Worm (Caenorhabditis elegans) whole organism, L4 larva: ENCODE results near the gene basl-1.

ENCODE experiments used
- F37D6.2 ChIP-seq: sonication (generic microtip); optimal IDR thresholded peaks from 2 replicates; lab custom pipeline; 2016; ENCODE audit warnings: mild to moderate bottlenecking, missing genetic modification characterization, missing compliant biosample characterization
- R02D3.7 ChIP-seq: fragments of 150-350 bp; sonication (generic microtip); optimal IDR thresholded peaks from 3 replicates; lab custom pipeline; 2014; ENCODE audit warnings: missing biosample characterization, missing genetic modification characterization
- Y48G9A.11 ChIP-seq: fragments of 200-800 bp; sonication (Bioruptor generic); IDR thresholded peaks from 2 replicates; pipeline ENCODE4 v1.3.6; 2022; ENCODE audit warnings: missing genetic modification reagents, missing genetic modification characterization, missing compliant biosample characterization
- Y75B8A.6 ChIP-seq: fragments of 200-800 bp; sonication (Bioruptor generic); IDR thresholded peaks from 2 replicates; pipeline ENCODE4 v1.3.6; 2022; ENCODE audit warnings: missing genetic modification reagents, missing genetic modification characterization, missing compliant biosample characterization
- aha-1 ChIP-seq: fragments of 150-350 bp; peaks from one replicate; lab custom pipeline; 2014; ENCODE audit warnings: missing biosample characterization, missing genetic modification characterization
- ama-1 ChIP-seq: fragments of 150-350 bp; optimal IDR thresholded peaks from 2 replicates; lab custom pipeline; 2014; ENCODE audit warnings: inconsistent platforms, mixed read lengths
- arid-1 ChIP-seq: fragments of 200-800 bp; sonication (Bioruptor generic); conservative IDR thresholded peaks from 2 replicates; pipeline ENCODE4 v1.3.6; 2022; ENCODE audit warnings: missing genetic modification reagents, missing genetic modification characterization, missing compliant biosample characterization
- attf-4 ChIP-seq: sonication (generic microtip); optimal IDR thresholded peaks from 3 replicates; lab custom pipeline; 2017; ENCODE audit warnings: missing biosample characterization, missing genetic modification characterization
- ceh-28 ChIP-seq: fragments of 150-350 bp; optimal IDR thresholded peaks from 2 replicates; lab custom pipeline; 2014; ENCODE audit warnings: missing biosample characterization, missing genetic modification reagents, missing genetic modification characterization
- ces-1 ChIP-seq: fragments of 150-350 bp; sonication (generic microtip); optimal IDR thresholded peaks from 4 replicates; lab custom pipeline; 2014; ENCODE audit warnings: missing biosample characterization, missing genetic modification reagents, missing genetic modification characterization
- ctbp-1 ChIP-seq: fragments of 200-800 bp; sonication (Bioruptor generic); IDR thresholded peaks from 2 replicates; pipeline ENCODE4 v1.3.6; 2022; ENCODE audit warnings: missing genetic modification reagents, missing genetic modification characterization, missing compliant biosample characterization
- daf-16 ChIP-seq, 3 experiments: sonication (generic microtip); optimal IDR thresholded peaks; 2 replicates each; lab custom pipeline; 2016 to 2017; ENCODE audit warnings: missing genetic modification characterization in 3 of 3, missing genetic modification reagents in 3 of 3, mild to moderate bottlenecking in 2 of 3, missing compliant biosample characterization in 2 of 3, missing biosample characterization in 1 of 3, moderate library complexity in 1 of 3
- dmd-8 ChIP-seq: fragments of 200-800 bp; sonication (Bioruptor generic); IDR thresholded peaks from 2 replicates; pipeline ENCODE4 v1.3.6; 2022; ENCODE audit warnings: missing genetic modification characterization, missing compliant biosample characterization
- egl-27 ChIP-seq: sonication (generic microtip); optimal IDR thresholded peaks from 3 replicates; lab custom pipeline; 2017; ENCODE audit warnings: missing biosample characterization, missing genetic modification reagents, missing genetic modification characterization
- fkh-10 ChIP-seq: fragments of 150-350 bp; optimal IDR thresholded peaks from 2 replicates; lab custom pipeline; 2014; ENCODE audit warnings: missing biosample characterization, missing genetic modification reagents, missing genetic modification characterization
- hif-1 ChIP-seq, 2 experiments: sonication (generic microtip); optimal IDR thresholded peaks; 2 replicates each; lab custom pipeline; 2016 to 2017; ENCODE audit warnings: missing compliant biosample characterization in 2 of 2, missing genetic modification characterization in 2 of 2, missing genetic modification reagents in 2 of 2, missing genotype in 2 of 2, mild to moderate bottlenecking in 1 of 2
- hlh-11 ChIP-seq: fragments of 200-800 bp; sonication (Bioruptor generic); optimal IDR thresholded peaks from 2 replicates; lab custom pipeline; 2018; ENCODE audit warnings: mild to moderate bottlenecking, missing genetic modification characterization, missing compliant biosample characterization
- hlh-30 ChIP-seq: sonication (generic microtip); optimal IDR thresholded peaks from 2 replicates; lab custom pipeline; 2017; ENCODE audit warnings: antibody characterized with exemption, mild to moderate bottlenecking, missing genetic modification characterization, missing compliant biosample characterization; ENCODE audit not compliant: insufficient read depth
- jun-1 ChIP-seq: fragments of 150-350 bp; optimal IDR thresholded peaks from 2 replicates; lab custom pipeline; 2014; ENCODE audit warnings: missing biosample characterization, missing genetic modification reagents, missing genetic modification characterization
- lim-7 ChIP-seq: fragments of 200-800 bp; sonication (Bioruptor generic); IDR thresholded peaks from 2 replicates; pipeline ENCODE4 v1.3.6; 2022; ENCODE audit warnings: missing genetic modification characterization, missing compliant biosample characterization
- lir-3 ChIP-seq: sonication (generic microtip); optimal IDR thresholded peaks from 2 replicates; lab custom pipeline; 2016; ENCODE audit warnings: mild to moderate bottlenecking, missing genetic modification characterization, missing compliant biosample characterization
- lsy-2 ChIP-seq, 2 experiments: fragments of 150-350 bp in 1 of 2; sonication (generic microtip) in 1 of 2; optimal IDR thresholded peaks; 2 replicates each; lab custom pipeline; 2014 to 2017; ENCODE audit warnings: missing biosample characterization in 2 of 2, missing genetic modification characterization in 2 of 2
- madf-5 ChIP-seq, 2 experiments: fragments of 200-800 bp; sonication (Bioruptor generic); IDR thresholded peaks; 2 replicates each; pipeline ENCODE4 v1.3.6; 2022; ENCODE audit warnings: missing compliant biosample characterization in 2 of 2, missing genetic modification characterization in 2 of 2
- mdl-1 ChIP-seq, 2 experiments: fragments of 150-350 bp in 1 of 2; sonication (generic microtip) in 1 of 2; optimal IDR thresholded peaks; 2 replicates each; lab custom pipeline; 2014 to 2017; ENCODE audit warnings: missing biosample characterization in 2 of 2, missing genetic modification characterization in 2 of 2
- mep-1 ChIP-seq: fragments of 150-350 bp; sonication (generic microtip); optimal IDR thresholded peaks from 3 replicates; lab custom pipeline; 2014; ENCODE audit warnings: missing biosample characterization, missing genetic modification characterization
- mxl-3 ChIP-seq: fragments of 200-800 bp; sonication (Bioruptor generic); optimal IDR thresholded peaks from 2 replicates; lab custom pipeline; 2018; ENCODE audit warnings: mild to moderate bottlenecking, missing genetic modification characterization, missing compliant biosample characterization
- nhr-11 ChIP-seq: fragments of 150-350 bp; optimal IDR thresholded peaks from 2 replicates; lab custom pipeline; 2014; ENCODE audit warnings: missing biosample characterization, missing genetic modification characterization
- nhr-42 ChIP-seq: fragments of 200-800 bp; sonication (Bioruptor generic); IDR thresholded peaks from 2 replicates; pipeline ENCODE4 v1.3.6; 2022; ENCODE audit warnings: missing genetic modification characterization, missing compliant biosample characterization
- nhr-77 ChIP-seq: fragments of 150-350 bp; optimal IDR thresholded peaks from 2 replicates; lab custom pipeline; 2014; ENCODE audit warnings: missing biosample characterization, missing genetic modification characterization
- pha-4 ChIP-seq, 2 experiments: fragments of 150-350 bp in 1 of 2; fragments of 200-800 bp in 1 of 2; sonication (Bioruptor generic) in 1 of 2; IDR thresholded peaks in 1 of 2; optimal IDR thresholded peaks in 1 of 2; 2 replicates each; pipeline versions ENCODE4 v1.3.6 to Lab custom; 2014 to 2022; ENCODE audit warnings: missing genetic modification characterization in 2 of 2, missing genetic modification reagents in 2 of 2, missing biosample characterization in 1 of 2, missing compliant biosample characterization in 1 of 2
- pqm-1 ChIP-seq: sonication (generic microtip); optimal IDR thresholded peaks from 2 replicates; lab custom pipeline; 2017; ENCODE audit warnings: missing biosample characterization, missing genetic modification characterization
- snpc-4 ChIP-seq: fragments of 150-350 bp; optimal IDR thresholded peaks from 2 replicates; lab custom pipeline; 2014; ENCODE audit warnings: missing biosample characterization, missing genetic modification characterization
- tag-97 ChIP-seq: fragments of 200-800 bp; sonication (Bioruptor generic); IDR thresholded peaks from 2 replicates; pipeline ENCODE4 v1.3.6; 2022; ENCODE audit warnings: missing genetic modification characterization, missing compliant biosample characterization
- unc-39 ChIP-seq: sonication (generic microtip); optimal IDR thresholded peaks from 2 replicates; lab custom pipeline; 2017; ENCODE audit warnings: missing biosample characterization, missing genetic modification characterization
- unc-62 ChIP-seq, 3 experiments: fragments of 150-350 bp in 1 of 3; sonication (generic microtip); optimal IDR thresholded peaks in 2 of 3; peaks in 1 of 3; 1 replicate in 1 of 3; 2 replicates in 2 of 3; lab custom pipeline; 2014 to 2017; ENCODE audit warnings: missing biosample characterization in 3 of 3, missing genetic modification characterization in 3 of 3, missing genetic modification reagents in 3 of 3, missing genotype in 1 of 3
- vab-7 ChIP-seq: fragments of 200-800 bp; sonication (Bioruptor generic); IDR thresholded peaks from 2 replicates; pipeline ENCODE4 v1.3.6; 2022; ENCODE audit warnings: missing genetic modification reagents, missing genetic modification characterization, missing compliant biosample characterization
- zfp-2 ChIP-seq: sonication (generic microtip); optimal IDR thresholded peaks from 2 replicates; lab custom pipeline; 2016; ENCODE audit warnings: mild to moderate bottlenecking, missing genetic modification characterization, missing compliant biosample characterization
- zfp-3 ChIP-seq: fragments of 200-800 bp; sonication (Bioruptor generic); conservative IDR thresholded peaks from 2 replicates; pipeline ENCODE4 v1.3.6; 2022; ENCODE audit warnings: missing genetic modification reagents, missing genetic modification characterization, missing compliant biosample characterization
- ztf-11 ChIP-seq: fragments of 150-350 bp; optimal IDR thresholded peaks from 2 replicates; lab custom pipeline; 2014; ENCODE audit warnings: missing biosample characterization, missing genetic modification characterization

basl-1 gene

DNA sequence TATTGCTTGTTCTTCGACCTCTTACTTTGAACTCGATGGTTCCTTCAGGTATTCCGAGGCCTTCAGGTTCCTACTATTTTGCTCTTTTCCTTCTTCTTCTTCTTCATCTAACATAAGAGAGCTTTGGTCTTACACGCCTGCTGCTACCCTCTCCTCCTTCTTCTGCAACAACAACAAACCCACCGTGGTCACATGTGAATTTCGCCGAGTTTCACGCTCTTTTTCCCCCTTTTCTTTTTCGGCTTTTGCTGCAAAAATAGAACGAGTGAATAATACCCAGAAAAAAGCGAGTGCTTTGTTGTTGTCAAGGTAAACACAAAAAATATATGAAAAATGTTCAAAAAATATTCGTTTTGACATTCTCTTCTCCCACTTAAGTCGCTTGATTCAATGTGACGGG is 8.7 kb downstream of the basl-1 start:
- TF ChIP-seq lir-3 (tag; lab: Kevin White, UChicago), result no peak
- peak; percentile 74 for TF ChIP-seq hlh-30 (tag; lab: Kevin White, UChicago)
- no peak for TF ChIP-seq vab-7 (GFP tag; lab: Robert Waterston, UW)
- TF ChIP-seq egl-27 (tag; lab: Kevin White, UChicago), result no peak
- TF ChIP-seq mdl-1 (tag; optimal IDR thresholded peaks at IDR 0.05; lab: Kevin White, UChicago), result peak in 1 of 2 experiments; percentile 58
- TF ChIP-seq ceh-28, result no peak
- no peak for TF ChIP-seq nhr-42 (GFP tag; lab: Robert Waterston, UW)
- no peak for TF ChIP-seq zfp-2 (tag; lab: Kevin White, UChicago)
- no peak for TF ChIP-seq unc-39 (tag; lab: Kevin White, UChicago)
- no peak for TF ChIP-seq Y75B8A.6 (GFP tag; lab: Robert Waterston, UW)
- TF ChIP-seq lsy-2 (tag; optimal IDR thresholded peaks at IDR 0.05; lab: Kevin White, UChicago), result peak in 1 of 2 experiments; percentile 39
- TF ChIP-seq pha-4 (GFP tag; IDR thresholded peaks at IDR 0.05; lab: Robert Waterston, UW), result no peak
- TF ChIP-seq pha-4 (tag; optimal IDR thresholded peaks at IDR 0.05; lab: Kevin White, UChicago), result no peak
- TF ChIP-seq aha-1 (tag; lab: Kevin White, UChicago), result no peak
- TF ChIP-seq hlh-11 (tag; lab: Kevin White, UChicago), result peak; percentile 28
- TF ChIP-seq arid-1 (GFP tag; lab: Robert Waterston, UW), result no peak
- TF ChIP-seq pqm-1 (tag; lab: Kevin White, UChicago), result no peak
- no peak for TF ChIP-seq ama-1 (lab: Kevin White, UChicago)
- TF ChIP-seq lim-7 (GFP tag; lab: Robert Waterston, UW), result no peak
- TF ChIP-seq daf-16 (GFP tag; optimal IDR thresholded peaks at IDR 0.05; lab: Kevin White, UChicago), result no peak
- peak; percentile 4 for TF ChIP-seq daf-16 (tag; optimal IDR thresholded peaks at IDR 0.05; lab: Kevin White, UChicago)
- TF ChIP-seq zfp-3 (GFP tag; lab: Robert Waterston, UW), result no peak
- TF ChIP-seq nhr-11 (tag; lab: Kevin White, UChicago), result peak; percentile 49
- TF ChIP-seq, all 104 proteins: peak for 6

DNA sequence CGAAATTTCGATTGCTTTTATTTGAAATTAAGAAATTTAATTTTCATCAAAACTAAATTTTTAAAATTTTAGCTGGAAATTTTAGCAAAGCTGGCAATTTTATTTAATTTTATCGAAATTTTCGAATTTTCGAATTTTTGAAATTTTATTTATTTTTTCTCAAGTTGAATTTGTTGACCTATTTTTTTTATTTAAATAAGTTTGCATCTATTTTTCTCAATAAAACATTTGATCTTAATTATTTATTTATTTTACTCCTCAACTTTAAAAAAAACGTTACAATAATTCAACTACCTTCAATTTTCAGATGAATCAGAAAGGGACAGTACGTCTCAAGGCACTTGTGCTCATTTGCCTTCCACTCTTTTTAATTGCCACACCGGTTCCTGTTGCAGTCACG is 10.1 kb downstream of the basl-1 start, which contains the start of gene daf-4:
Gene daf-4, plus strand, starts transcription at position 301 of the 400 bp plus-strand sequence.
- no peak for TF ChIP-seq jun-1 (tag; lab: Kevin White, UChicago)
- TF ChIP-seq R02D3.7 (tag; lab: Kevin White, UChicago), result no peak
- TF ChIP-seq, all 104 proteins: peak for 0

- no peak for TF ChIP-seq mxl-3 (GFP tag; lab: Kevin White, UChicago)
- TF ChIP-seq daf-16 (GFP tag; optimal IDR thresholded peaks at IDR 0.05; lab: Kevin White, UChicago), result peak in 1 of 2 experiments; percentile 14
- no peak for TF ChIP-seq daf-16 (tag; optimal IDR thresholded peaks at IDR 0.05; lab: Kevin White, UChicago)
- TF ChIP-seq nhr-11 (tag; lab: Kevin White, UChicago), result peak; percentile 34
These were observed 14.5 kb downstream of the basl-1 start for ce11 chrIII:5629225-5629624.

DNA sequence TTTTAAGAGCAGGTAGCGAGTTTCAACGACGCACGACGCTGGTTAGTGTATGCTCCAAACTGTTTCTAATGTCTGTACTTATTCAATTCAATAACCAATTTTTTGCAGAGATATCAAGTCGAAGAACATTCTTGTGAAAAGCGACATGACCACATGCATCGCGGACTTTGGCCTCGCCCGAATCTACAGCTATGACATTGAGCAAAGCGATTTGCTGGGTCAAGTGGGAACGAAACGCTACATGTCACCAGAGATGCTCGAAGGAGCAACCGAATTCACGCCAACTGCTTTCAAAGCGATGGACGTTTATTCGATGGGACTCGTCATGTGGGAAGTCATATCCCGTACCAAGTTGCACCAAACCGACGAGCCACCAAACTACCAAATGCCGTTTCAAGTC is 15.6 kb downstream of the basl-1 start:
- TF ChIP-seq vab-7 (GFP tag; lab: Robert Waterston, UW) (no peak), unc-62 (GFP tag; optimal IDR thresholded peaks at IDR 0.05 in 1 of 2; lab: Kevin White, UChicago) (peak in 1 of 2 experiments; percentile 39), unc-62 (tag; optimal IDR thresholded peaks at IDR 0.05; lab: Kevin White, UChicago) (no peak), aha-1 (tag; lab: Kevin White, UChicago) (peak; percentile 34), lsy-2 (tag; optimal IDR thresholded peaks at IDR 0.05; lab: Kevin White, UChicago) (no peak)

ce11 chrIII:5632426-5632976 is 17.8 kb downstream of the basl-1 start:
- TF ChIP-seq F37D6.2, result no peak
- peak; percentile 88 for TF ChIP-seq ces-1 (GFP tag; lab: Kevin White, UChicago)
- TF ChIP-seq vab-7 (GFP tag; lab: Robert Waterston, UW), result 0 out of 2 replicates have a peak, but pooled peaks have one; percentile 15
- TF ChIP-seq tag-97 (GFP tag; lab: Robert Waterston, UW), result no peak
- TF ChIP-seq ztf-11 (tag; lab: Kevin White, UChicago), result no peak
- no peak for TF ChIP-seq attf-4 (tag; lab: Kevin White, UChicago)
- peak in 1 of 2 experiments; percentile 41 for TF ChIP-seq unc-62 (GFP tag; optimal IDR thresholded peaks at IDR 0.05 in 1 of 2; lab: Kevin White, UChicago)
- TF ChIP-seq unc-62 (tag; optimal IDR thresholded peaks at IDR 0.05; lab: Kevin White, UChicago), result no peak
- TF ChIP-seq Y48G9A.11, result no peak
- peak; percentile 3 for TF ChIP-seq mep-1 (tag; lab: Kevin White, UChicago)
- peak; percentile 30 for TF ChIP-seq snpc-4 (tag; lab: Kevin White, UChicago)
- TF ChIP-seq hlh-30 (tag; lab: Kevin White, UChicago), result peak; percentile 34
- TF ChIP-seq ctbp-1 (GFP tag; lab: Robert Waterston, UW), result 0 out of 2 replicates have a peak, but pooled peaks have one; percentile 36
- TF ChIP-seq dmd-8 (GFP tag; lab: Robert Waterston, UW), result no peak
- peak; percentile 70 for TF ChIP-seq fkh-10 (GFP tag; lab: Kevin White, UChicago)
- TF ChIP-seq hif-1 (tag; optimal IDR thresholded peaks at IDR 0.05; lab: Kevin White, UChicago), result peak in 1 of 2 experiments; percentile 12
- no peak for TF ChIP-seq madf-5 (GFP tag; IDR thresholded peaks at IDR 0.05; lab: Robert Waterston, UW)
- no peak for TF ChIP-seq zfp-2 (tag; lab: Kevin White, UChicago)
- TF ChIP-seq lsy-2 (tag; optimal IDR thresholded peaks at IDR 0.05; lab: Kevin White, UChicago), result peak in 1 of 2 experiments; percentile 38
- no peak for TF ChIP-seq mdl-1 (tag; optimal IDR thresholded peaks at IDR 0.05; lab: Kevin White, UChicago)
- no peak for TF ChIP-seq nhr-77 (tag; lab: Kevin White, UChicago)
